Worm (Caenorhabditis elegans): ENCODE data around the gene rip-1.
"Not testable (repeated sequence)": the region's sequence is repeated elsewhere in the genome, so short reads cannot be mapped to it uniquely, and the experiment has no call there.

- not testable (repeated sequence) for TF ChIP-seq Y116A8C.19 (tag; optimal IDR thresholded peaks at IDR 0.05; ENCODE audit: borderline replicate concordance); nhr-12 (tag; optimal IDR thresholded peaks at IDR 0.05); nhr-237 (tag; optimal IDR thresholded peaks at IDR 0.05)
Measured at ce11 chrIII:10225056-10225455, 33.5 kb downstream of the rip-1 start.
